Fruit fly (Drosophila melanogaster) whole organism, embryonic: ENCODE data around the gene VhaSFD.

Experiments
- CG11093 ChIP-seq: fragments of 200-800 bp; sonication (Bioruptor generic); IDR thresholded peaks from 3 replicates; pipeline ENCODE4 v1.3.6; 2022; ENCODE audit warnings: missing biosample characterization, missing genetic modification characterization
- CG12299 ChIP-seq: fragments of 200-800 bp; sonication (Bioruptor generic); optimal IDR thresholded peaks from 2 replicates; lab custom pipeline; 2018; ENCODE audit warnings: missing biosample characterization, mild to moderate bottlenecking, missing genetic modification characterization
- CG1233 ChIP-seq: fragments of 200-800 bp; sonication (Bioruptor generic); optimal IDR thresholded peaks from 4 replicates; lab custom pipeline; 2018; ENCODE audit warnings: missing biosample characterization, mild to moderate bottlenecking, missing genetic modification characterization
- CG12769 ChIP-seq: fragments of 200-800 bp; sonication (Bioruptor generic); optimal IDR thresholded peaks from 2 replicates; lab custom pipeline; 2019; ENCODE audit warnings: missing biosample characterization, mild to moderate bottlenecking, missing genetic modification characterization, moderate library complexity
- CG12942 ChIP-seq: fragments of 200-800 bp; sonication (Bioruptor generic); optimal IDR thresholded peaks from 3 replicates; lab custom pipeline; 2016; ENCODE audit warnings: missing biosample characterization, missing genetic modification characterization
- CG13287 ChIP-seq: fragments of 200-800 bp; sonication (Bioruptor generic); IDR thresholded peaks from 2 replicates; pipeline ENCODE4 v1.3.6; 2022; ENCODE audit warnings: missing biosample characterization, missing genetic modification characterization; ENCODE audit not compliant: partially characterized antibody
- CG14667 ChIP-seq: fragments of 200-800 bp; sonication (Bioruptor generic); IDR thresholded peaks from 2 replicates; pipeline ENCODE4 v1.3.6; 2022; ENCODE audit warnings: missing biosample characterization, missing genetic modification characterization
- CG14710 ChIP-seq: fragments of 200-800 bp; sonication (Bioruptor generic); optimal IDR thresholded peaks from 3 replicates; lab custom pipeline; 2019; ENCODE audit warnings: missing biosample characterization, mild to moderate bottlenecking, missing genetic modification characterization, moderate library complexity
- CG17568 ChIP-seq: fragments of 200-800 bp; sonication (Bioruptor generic); optimal IDR thresholded peaks from 2 replicates; lab custom pipeline; 2018; ENCODE audit warnings: missing biosample characterization, mild to moderate bottlenecking, missing genetic modification characterization, moderate library complexity
- CG17829 ChIP-seq: fragments of 200-800 bp; optimal IDR thresholded peaks from 2 replicates; lab custom pipeline; 2019; ENCODE audit warnings: missing biosample characterization, mild to moderate bottlenecking, missing genetic modification characterization, moderate library complexity
- CG42726 ChIP-seq: fragments of 200-800 bp; sonication (Bioruptor generic); IDR thresholded peaks from 2 replicates; pipeline ENCODE4 v1.3.6; 2022; ENCODE audit warnings: missing biosample characterization, missing genetic modification characterization; ENCODE audit not compliant: partially characterized antibody
- CG4730 ChIP-seq: fragments of 200-800 bp; sonication (Bioruptor generic); IDR thresholded peaks from 2 replicates; pipeline ENCODE4 v1.3.6; 2022; ENCODE audit warnings: missing biosample characterization, missing genetic modification characterization
- CG6683 ChIP-seq: fragments of 200-800 bp; sonication (Bioruptor generic); optimal IDR thresholded peaks from 2 replicates; lab custom pipeline; 2017; ENCODE audit warnings: missing biosample characterization, mild to moderate bottlenecking, missing genetic modification characterization, missing genetic modification reagents
- CG7839 ChIP-seq: fragments of 200-800 bp; sonication (Bioruptor generic); optimal IDR thresholded peaks from 3 replicates; lab custom pipeline; 2018; ENCODE audit warnings: missing biosample characterization, mild to moderate bottlenecking, missing genetic modification characterization, moderate library complexity
- CG7928 ChIP-seq: fragments of 200-800 bp; sonication (Bioruptor generic); optimal IDR thresholded peaks from 2 replicates; lab custom pipeline; 2017; ENCODE audit warnings: missing biosample characterization, mild to moderate bottlenecking, missing genetic modification characterization
- CG8944 ChIP-seq: fragments of 200-800 bp; sonication (Bioruptor generic); optimal IDR thresholded peaks from 3 replicates; lab custom pipeline; 2016; ENCODE audit warnings: missing biosample characterization, missing genetic modification characterization
- CG9932 ChIP-seq: fragments of 200-800 bp; sonication (Bioruptor generic); IDR thresholded peaks from 2 replicates; pipeline ENCODE4 v1.3.6; 2022; ENCODE audit warnings: missing biosample characterization, missing genetic modification characterization
- Chrac-16 ChIP-seq: fragments of 200-800 bp; sonication (Bioruptor generic); optimal IDR thresholded peaks from 3 replicates; lab custom pipeline; 2016; ENCODE audit warnings: missing biosample characterization, missing genetic modification characterization
- Eip74EF ChIP-seq, 2 experiments: fragments of 200-800 bp in 1 of 2; fragments of >200 bp in 1 of 2; sonication (Bioruptor generic) in 1 of 2; optimal IDR thresholded peaks; 2 replicates each; lab custom pipeline; 2017 to 2019; ENCODE audit warnings: missing biosample characterization in 2 of 2, missing genetic modification characterization in 2 of 2, mild to moderate bottlenecking in 1 of 2, moderate library complexity in 1 of 2
- Fer1 ChIP-seq: fragments of 200-800 bp; sonication (Bioruptor generic); optimal IDR thresholded peaks from 2 replicates; lab custom pipeline; 2017; ENCODE audit warnings: missing biosample characterization, mild to moderate bottlenecking, missing genetic modification characterization
- Fer2 ChIP-seq: fragments of 200-800 bp; sonication (Bioruptor generic); optimal IDR thresholded peaks from 2 replicates; lab custom pipeline; 2018; ENCODE audit warnings: missing biosample characterization, mild to moderate bottlenecking, missing genetic modification characterization, moderate library complexity
- Gsc ChIP-seq: fragments of 200-800 bp; sonication (Bioruptor generic); IDR thresholded peaks from 2 replicates; pipeline ENCODE4 v1.3.6; 2022; ENCODE audit warnings: missing biosample characterization, missing genetic modification characterization
- Hr39 ChIP-seq: fragments of >200 bp; optimal IDR thresholded peaks from 2 replicates; lab custom pipeline; 2017
- Jarid2 ChIP-seq: fragments of 200-800 bp; sonication (Bioruptor generic); optimal IDR thresholded peaks from 3 replicates; lab custom pipeline; 2017; ENCODE audit warnings: mild to moderate bottlenecking, missing biosample characterization, missing genetic modification reagents, missing genetic modification characterization
- MTF-1 ChIP-seq: fragments of 200-800 bp; sonication (Bioruptor generic); optimal IDR thresholded peaks from 2 replicates; lab custom pipeline; 2018; ENCODE audit warnings: missing biosample characterization, mild to moderate bottlenecking, missing genetic modification characterization, borderline replicate concordance
- NfI ChIP-seq: fragments of 200-800 bp; sonication (Bioruptor generic); optimal IDR thresholded peaks from 3 replicates; lab custom pipeline; 2018; ENCODE audit warnings: missing biosample characterization, mild to moderate bottlenecking, missing genetic modification characterization, moderate library complexity
- Side ChIP-seq: fragments of 200-800 bp; sonication (Bioruptor generic); optimal IDR thresholded peaks from 2 replicates; lab custom pipeline; 2016; ENCODE audit warnings: missing biosample characterization, missing genetic modification characterization
- Sry-β ChIP-seq: fragments of 200-800 bp; sonication (Bioruptor generic); optimal IDR thresholded peaks from 2 replicates; lab custom pipeline; 2018; ENCODE audit warnings: missing biosample characterization, mild to moderate bottlenecking, missing genetic modification characterization, moderate library complexity
- ase ChIP-seq: fragments of 200-800 bp; sonication (Bioruptor generic); IDR thresholded peaks from 3 replicates; pipeline ENCODE4 v1.3.6; 2022; ENCODE audit warnings: missing biosample characterization, missing genetic modification characterization
- bbx ChIP-seq: fragments of 200-800 bp; sonication (Bioruptor generic); IDR thresholded peaks from 2 replicates; pipeline ENCODE4 v1.3.6; 2022; ENCODE audit warnings: missing biosample characterization, missing genetic modification characterization; ENCODE audit not compliant: partially characterized antibody
- bsh ChIP-seq, 2 experiments: fragments of 200-800 bp; sonication (Bioruptor generic); optimal IDR thresholded peaks; 2 replicates each; lab custom pipeline; 2017 to 2018; ENCODE audit warnings: mild to moderate bottlenecking in 2 of 2, missing biosample characterization in 2 of 2, missing genetic modification characterization in 2 of 2, moderate library complexity in 1 of 2
- cad ChIP-seq: fragments of >200 bp; optimal IDR thresholded peaks from 2 replicates; lab custom pipeline; 2017; ENCODE audit warnings: missing biosample characterization, missing genetic modification characterization
- chinmo ChIP-seq: fragments of 200-800 bp; sonication (Bioruptor generic); IDR thresholded peaks from 4 replicates; pipeline ENCODE4 v1.3.6; 2022; ENCODE audit warnings: missing biosample characterization, missing genetic modification characterization; ENCODE audit not compliant: partially characterized antibody
- crc ChIP-seq: fragments of 200-800 bp; sonication (Bioruptor generic); optimal IDR thresholded peaks from 2 replicates; lab custom pipeline; 2016; ENCODE audit warnings: missing biosample characterization, missing genetic modification characterization
- crol ChIP-seq: fragments of 200-800 bp; sonication (Bioruptor generic); IDR thresholded peaks from 2 replicates; pipeline ENCODE4 v1.3.6; 2022; ENCODE audit warnings: missing biosample characterization, missing genetic modification characterization
- disco-r ChIP-seq: fragments of 200-800 bp; sonication (Bioruptor generic); optimal IDR thresholded peaks from 2 replicates; lab custom pipeline; 2016; ENCODE audit warnings: missing biosample characterization, missing genetic modification characterization
- fd96Cb ChIP-seq: fragments of 200-800 bp; sonication (Bioruptor generic); optimal IDR thresholded peaks from 2 replicates; lab custom pipeline; 2018; ENCODE audit warnings: missing biosample characterization, mild to moderate bottlenecking, missing genetic modification characterization, moderate library complexity
- fru ChIP-seq: fragments of >200 bp; optimal IDR thresholded peaks from 2 replicates; lab custom pipeline; 2017
- grn ChIP-seq: fragments of 200-800 bp; sonication (Bioruptor generic); optimal IDR thresholded peaks from 3 replicates; lab custom pipeline; 2017; ENCODE audit warnings: missing biosample characterization, missing genetic modification characterization
- ham ChIP-seq: fragments of 200-800 bp; sonication (Bioruptor generic); IDR thresholded peaks from 2 replicates; pipeline ENCODE4 v1.3.6; 2022; ENCODE audit warnings: missing biosample characterization, missing genetic modification characterization
- mam ChIP-seq: fragments of 200-800 bp; sonication (Bioruptor generic); optimal IDR thresholded peaks from 3 replicates; lab custom pipeline; 2016; ENCODE audit warnings: missing biosample characterization, missing genetic modification characterization
- mirr ChIP-seq: fragments of 200-800 bp; sonication (Bioruptor generic); optimal IDR thresholded peaks from 3 replicates; lab custom pipeline; 2018; ENCODE audit warnings: missing biosample characterization, mild to moderate bottlenecking, missing genetic modification characterization
- mld ChIP-seq: fragments of 200-800 bp; sonication (Bioruptor generic); IDR thresholded peaks from 3 replicates; pipeline ENCODE4 v1.3.6; 2022; ENCODE audit warnings: missing biosample characterization, missing genetic modification characterization; ENCODE audit not compliant: partially characterized antibody
- odd ChIP-seq: fragments of 200-800 bp; sonication (Bioruptor generic); optimal IDR thresholded peaks from 2 replicates; lab custom pipeline; 2017; ENCODE audit warnings: missing biosample characterization, mild to moderate bottlenecking, missing genetic modification characterization
- pzg ChIP-seq: fragments of 200-800 bp; sonication (Bioruptor generic); optimal IDR thresholded peaks from 3 replicates; lab custom pipeline; 2018; ENCODE audit warnings: missing biosample characterization, mild to moderate bottlenecking, missing genetic modification characterization, moderate library complexity
- ranshi ChIP-seq: fragments of 200-800 bp; sonication (Bioruptor generic); IDR thresholded peaks from 2 replicates; pipeline ENCODE4 v1.3.6; 2022; ENCODE audit warnings: missing biosample characterization, missing genetic modification characterization
- sens ChIP-seq: fragments of 200-800 bp; sonication (Bioruptor generic); peaks from one replicate; lab custom pipeline; 2016; ENCODE audit warnings: missing biosample characterization, missing genetic modification characterization
- slbo ChIP-seq: fragments of 200-800 bp; sonication (Bioruptor generic); IDR thresholded peaks from 2 replicates; pipeline ENCODE4 v1.3.6; 2022; ENCODE audit warnings: missing biosample characterization, missing genetic modification characterization
- sqz ChIP-seq: fragments of 200-800 bp; sonication (Bioruptor generic); optimal IDR thresholded peaks from 3 replicates; lab custom pipeline; 2018; ENCODE audit warnings: missing biosample characterization, mild to moderate bottlenecking, missing genetic modification characterization
- zfh1 ChIP-seq: fragments of 200-800 bp; sonication (Bioruptor generic); IDR thresholded peaks from 3 replicates; pipeline ENCODE4 v1.3.6; 2022; ENCODE audit warnings: missing biosample characterization, missing genetic modification characterization

VhaSFD gene

dm6 chr2L:16743055-16743805 lies 15.6 kb upstream of the VhaSFD start, which contains the start of the genes LSm7 and BuGZ (continued):
- no peak for TF ChIP-seq Jarid2 (GFP tag; lab: Kevin White, UChicago)
- TF ChIP-seq Eip74EF (GFP tag; optimal IDR thresholded peaks at IDR 0.05; lab: Kevin White, UChicago), result no peak
- no peak for TF ChIP-seq CG11093 (GFP tag; lab: Robert Waterston, UW)
- TF ChIP-seq disco-r, result no peak
- no peak for TF ChIP-seq CG12769
- no peak for TF ChIP-seq Hr39 (lab: Kevin White, UChicago)
- TF ChIP-seq CG7928 (GFP tag; lab: Kevin White, UChicago), result no peak
- TF ChIP-seq crc (GFP tag; lab: Kevin White, UChicago), result no peak
- no peak for TF ChIP-seq CG42726
- 0 out of 4 replicates have a peak, but pooled peaks have one; percentile 38 for TF ChIP-seq chinmo (GFP tag; lab: Robert Waterston, UW)
- TF ChIP-seq odd (GFP tag; lab: Kevin White, UChicago), result no peak
- no peak for TF ChIP-seq mirr (GFP tag; lab: Kevin White, UChicago)
- TF ChIP-seq CG6683 (GFP tag; lab: Kevin White, UChicago), result no peak
- TF ChIP-seq CG12299 (tag; lab: Kevin White, UChicago), result peak; percentile 3
- no peak for TF ChIP-seq Side (GFP tag; lab: Kevin White, UChicago)
- peak; percentile 20 for TF ChIP-seq Chrac-16 (GFP tag; lab: Kevin White, UChicago)
- TF ChIP-seq Fer2 (tag; lab: Kevin White, UChicago), result no peak
- TF ChIP-seq slbo (GFP tag; lab: Robert Waterston, UW), result peak; percentile 24; the same call in 1 of the 2 replicates
- no peak for TF ChIP-seq MTF-1 (GFP tag; lab: Kevin White, UChicago)
- TF ChIP-seq mld, result no peak
- no peak for TF ChIP-seq CG9932 (GFP tag; lab: Robert Waterston, UW)
- no peak for TF ChIP-seq ase (GFP tag; lab: Robert Waterston, UW)
- TF ChIP-seq CG12942, result no peak
- TF ChIP-seq sens (GFP tag; lab: Kevin White, UChicago), result peak; percentile 76
- no peak for TF ChIP-seq bsh (GFP tag; optimal IDR thresholded peaks at IDR 0.05; lab: Kevin White, UChicago)
- no peak for TF ChIP-seq Sry-β (GFP tag; lab: Kevin White, UChicago)
- TF ChIP-seq Fer1 (GFP tag; lab: Kevin White, UChicago), result peak; percentile 21
- no peak for TF ChIP-seq NfI (GFP tag; lab: Kevin White, UChicago)
- peak; percentile 73 for TF ChIP-seq CG13287 (GFP tag; lab: Robert Waterston, UW)
- peak; percentile 60 for TF ChIP-seq CG17829 (tag; lab: Kevin White, UChicago)
- TF ChIP-seq sqz (GFP tag; lab: Kevin White, UChicago), result no peak
- TF ChIP-seq CG14710 (tag; lab: Kevin White, UChicago), result peak; percentile 82
- no peak for TF ChIP-seq CG4730 (GFP tag; lab: Robert Waterston, UW)
- no peak for TF ChIP-seq crol
- TF ChIP-seq pzg (GFP tag; lab: Kevin White, UChicago), result peak; percentile 65
- no peak for TF ChIP-seq grn (GFP tag; lab: Kevin White, UChicago)
- no peak for TF ChIP-seq fru (lab: Kevin White, UChicago)
- no peak for TF ChIP-seq zfh1 (GFP tag; lab: Robert Waterston, UW)
- no peak for TF ChIP-seq CG14667 (GFP tag; lab: Robert Waterston, UW)
- no peak for TF ChIP-seq ranshi (GFP tag; lab: Robert Waterston, UW)
- TF ChIP-seq CG8944 (GFP tag; lab: Kevin White, UChicago), result peak; percentile 8
- TF ChIP-seq mam (GFP tag; lab: Kevin White, UChicago), result no peak
- TF ChIP-seq ham (GFP tag; lab: Robert Waterston, UW), result no peak
- TF ChIP-seq Gsc (GFP tag; lab: Robert Waterston, UW), result no peak
- no peak for TF ChIP-seq bbx (GFP tag; lab: Robert Waterston, UW)
- TF ChIP-seq cad, result no peak
- no peak for TF ChIP-seq fd96Cb
- TF ChIP-seq CG17568 (GFP tag; lab: Kevin White, UChicago), result no peak
- TF ChIP-seq CG7839, result no peak
- TF ChIP-seq CG1233 (GFP tag; lab: Kevin White, UChicago), result peak; percentile 25
